Fruit fly (Drosophila melanogaster) whole organism, adult: ENCODE measurements around the gene Cox11.

Source experiments
- CG11617 ChIP-seq: fragments of 200-800 bp; sonication (Bioruptor generic); optimal IDR thresholded peaks from 2 replicates; lab custom pipeline; 2017; ENCODE audit warnings: mild to moderate bottlenecking, missing biosample characterization, missing genetic modification reagents, missing genetic modification characterization
- CG12768 ChIP-seq: fragments of 200-800 bp; sonication (Bioruptor generic); optimal IDR thresholded peaks from 2 replicates; lab custom pipeline; 2017; ENCODE audit warnings: missing biosample characterization, missing genetic modification characterization, mild to moderate bottlenecking, moderate library complexity, missing genetic modification reagents
- CG14711 ChIP-seq: fragments of 200-800 bp; sonication (Bioruptor generic); optimal IDR thresholded peaks from 2 replicates; lab custom pipeline; 2018; ENCODE audit warnings: missing biosample characterization, mild to moderate bottlenecking, missing genetic modification characterization, moderate library complexity
- CG1620 ChIP-seq: fragments of 200-800 bp; sonication (Bioruptor generic); optimal IDR thresholded peaks from 2 replicates; lab custom pipeline; 2016; ENCODE audit warnings: missing biosample characterization, missing genetic modification characterization
- CG33017 ChIP-seq: fragments of 200-800 bp; sonication (Bioruptor generic); optimal IDR thresholded peaks from 2 replicates; lab custom pipeline; 2018; ENCODE audit warnings: missing biosample characterization, mild to moderate bottlenecking, missing genetic modification characterization, moderate library complexity
- CG5204 ChIP-seq: fragments of 200-800 bp; sonication (Bioruptor generic); optimal IDR thresholded peaks from 2 replicates; lab custom pipeline; 2016; ENCODE audit warnings: missing biosample characterization, missing genetic modification characterization
- CG7045 ChIP-seq: fragments of 200-800 bp; sonication (Bioruptor generic); optimal IDR thresholded peaks from 2 replicates; lab custom pipeline; 2017; ENCODE audit warnings: missing biosample characterization, mild to moderate bottlenecking, missing genetic modification characterization
- CG7101 ChIP-seq: fragments of 200-800 bp; sonication (Bioruptor generic); optimal IDR thresholded peaks from 2 replicates; lab custom pipeline; 2018; ENCODE audit warnings: missing biosample characterization, mild to moderate bottlenecking, missing genetic modification characterization, moderate library complexity
- Clk ChIP-seq: fragments of 200-800 bp; sonication (Bioruptor generic); optimal IDR thresholded peaks from 2 replicates; lab custom pipeline; 2017; ENCODE audit warnings: missing biosample characterization, missing genetic modification characterization
- Crg-1 ChIP-seq: fragments of 200-800 bp; sonication (Bioruptor generic); optimal IDR thresholded peaks from 2 replicates; lab custom pipeline; 2016; ENCODE audit warnings: missing biosample characterization, missing genetic modification characterization
- Hr96 ChIP-seq: fragments of 200-800 bp; sonication (Bioruptor generic); optimal IDR thresholded peaks from 2 replicates; lab custom pipeline; 2016; ENCODE audit warnings: missing biosample characterization, missing genetic modification characterization
- Mnt ChIP-seq: fragments of 200-800 bp; sonication (Bioruptor generic); optimal IDR thresholded peaks from 2 replicates; lab custom pipeline; 2016; ENCODE audit warnings: missing biosample characterization, mild to moderate bottlenecking, missing genetic modification characterization
- bab1 ChIP-seq: fragments of 200-800 bp; sonication (Bioruptor generic); optimal IDR thresholded peaks from 3 replicates; lab custom pipeline; 2019; ENCODE audit warnings: missing biosample characterization, mild to moderate bottlenecking, missing genetic modification characterization, moderate library complexity
- cic ChIP-seq: fragments of 200-800 bp; sonication (Bioruptor generic); optimal IDR thresholded peaks from 2 replicates; lab custom pipeline; 2017; ENCODE audit warnings: missing biosample characterization, mild to moderate bottlenecking, missing genetic modification characterization, moderate library complexity
- cnc ChIP-seq, 2 experiments: fragments of >200 bp; optimal IDR thresholded peaks; 2 replicates each; lab custom pipeline; 2017
- kay ChIP-seq: fragments of 200-800 bp; sonication (Bioruptor generic); peaks from one replicate; lab custom pipeline; 2016; ENCODE audit warnings: missing biosample characterization, missing genetic modification characterization, borderline replicate concordance
- ovo ChIP-seq: fragments of 200-800 bp; sonication (Bioruptor generic); optimal IDR thresholded peaks from 2 replicates; lab custom pipeline; 2016; ENCODE audit warnings: missing biosample characterization, missing genetic modification characterization
- pad ChIP-seq: fragments of 200-800 bp; sonication (Bioruptor generic); optimal IDR thresholded peaks from 3 replicates; lab custom pipeline; 2017; ENCODE audit warnings: missing biosample characterization, missing genetic modification characterization, mild to moderate bottlenecking, moderate library complexity, missing genetic modification reagents
- tj ChIP-seq: fragments of 200-800 bp; sonication (Bioruptor generic); optimal IDR thresholded peaks from 3 replicates; lab custom pipeline; 2017; ENCODE audit warnings: missing biosample characterization, mild to moderate bottlenecking, missing genetic modification characterization, moderate library complexity
- toe ChIP-seq: fragments of 200-800 bp; sonication (Bioruptor generic); optimal IDR thresholded peaks from 2 replicates; lab custom pipeline; 2016; ENCODE audit warnings: missing biosample characterization, missing genetic modification characterization

Cox11 gene

DNA sequence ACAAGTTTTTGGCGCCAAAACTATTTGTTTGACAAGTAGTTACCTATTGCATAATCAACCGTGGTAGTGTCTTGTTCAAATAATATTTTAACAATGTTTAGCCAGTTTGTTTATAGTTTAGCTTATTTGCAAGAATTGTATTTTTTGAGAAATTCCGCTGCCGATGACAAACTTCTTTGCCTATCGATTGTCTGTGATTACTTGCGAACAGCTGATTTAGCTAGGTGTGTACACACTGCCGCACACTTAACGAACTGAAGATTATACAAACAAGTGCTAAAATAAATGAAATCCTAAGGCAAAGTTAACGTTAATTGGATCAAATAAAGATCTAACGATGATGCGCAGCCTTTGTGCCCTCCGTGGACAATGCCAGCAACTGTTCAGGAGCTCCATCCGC, at the start of gene Cox11:
Cox11 (plus strand) TSS at position 220 of the 400 bp plus-strand sequence.
- TF ChIP-seq CG33017 (tag; lab: Kevin White, UChicago), result no peak
- TF ChIP-seq CG5204 (GFP tag; lab: Kevin White, UChicago), result no peak
- no peak for TF ChIP-seq Crg-1 (GFP tag; lab: Kevin White, UChicago)

- TF ChIP-seq CG5204 (GFP tag; lab: Kevin White, UChicago) (no peak), CG33017 (tag; lab: Kevin White, UChicago) (no peak), Clk (GFP tag; lab: Kevin White, UChicago) (no peak), CG7045 (GFP tag; lab: Kevin White, UChicago) (no peak), CG7101 (tag; lab: Kevin White, UChicago) (no peak), cic (GFP tag; lab: Kevin White, UChicago) (no peak), cnc (optimal IDR thresholded peaks at IDR 0.05; lab: Kevin White, UChicago) (no peak), kay (no peak)
These were observed 48.5 kb upstream of the Cox11 start for dm6 chr2L:5478273-5478672.

DNA sequence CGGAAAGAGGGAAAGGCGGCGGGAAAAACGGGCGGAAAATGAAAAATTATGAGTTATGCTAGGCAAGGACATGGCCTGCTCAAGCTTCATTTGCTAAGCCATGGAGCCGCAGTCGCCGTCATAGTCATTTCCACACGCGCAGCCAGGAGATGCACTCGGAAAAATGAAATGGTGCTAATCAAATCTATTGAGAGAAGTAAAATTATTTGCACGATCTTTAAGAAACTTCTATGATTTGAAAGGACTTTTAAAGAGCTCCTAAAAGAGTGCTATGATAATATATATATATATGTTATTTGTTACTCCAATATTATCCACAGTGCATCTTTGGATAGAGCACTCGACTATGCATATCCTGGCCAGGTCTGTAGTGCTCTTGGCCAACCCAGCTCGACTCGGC, 47.6 kb upstream of the Cox11 start:
- TF ChIP-seq bab1 (GFP tag; lab: Kevin White, UChicago), result no peak
- TF ChIP-seq pad (GFP tag; lab: Kevin White, UChicago), result no peak
- no peak for TF ChIP-seq tj
- no peak for TF ChIP-seq CG1620 (GFP tag; lab: Kevin White, UChicago)
- TF ChIP-seq kay, result no peak
- no peak for TF ChIP-seq Crg-1 (GFP tag; lab: Kevin White, UChicago)
- TF ChIP-seq CG14711 (tag; lab: Kevin White, UChicago), result no peak
- no peak for TF ChIP-seq CG7045 (GFP tag; lab: Kevin White, UChicago)
- no peak for TF ChIP-seq CG5204 (GFP tag; lab: Kevin White, UChicago)
- no peak for TF ChIP-seq Hr96
- no peak for TF ChIP-seq Mnt (GFP tag; lab: Kevin White, UChicago)

DNA sequence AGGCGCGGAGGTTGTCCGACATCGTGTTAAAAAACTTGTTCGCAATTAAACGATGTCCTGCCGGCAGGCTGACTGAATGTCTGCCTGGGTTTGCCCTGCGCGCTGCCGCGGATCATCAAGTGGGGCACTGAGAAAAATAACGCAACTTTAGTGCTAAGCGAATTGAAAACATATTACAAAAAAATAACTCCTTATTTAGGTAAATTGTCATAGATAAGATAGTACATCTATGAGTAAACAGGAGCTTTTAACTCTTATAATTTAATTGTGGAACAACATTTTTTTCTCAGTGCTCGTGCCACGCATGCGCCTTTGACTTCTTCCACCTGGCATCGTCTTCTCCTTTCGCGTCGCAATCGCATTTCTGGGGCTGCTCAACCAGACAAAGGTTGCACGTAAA, 46.8 kb upstream of the Cox11 start:
- no peak for TF ChIP-seq CG1620 (GFP tag; lab: Kevin White, UChicago)
- no peak for TF ChIP-seq CG14711 (tag; lab: Kevin White, UChicago)

DNA sequence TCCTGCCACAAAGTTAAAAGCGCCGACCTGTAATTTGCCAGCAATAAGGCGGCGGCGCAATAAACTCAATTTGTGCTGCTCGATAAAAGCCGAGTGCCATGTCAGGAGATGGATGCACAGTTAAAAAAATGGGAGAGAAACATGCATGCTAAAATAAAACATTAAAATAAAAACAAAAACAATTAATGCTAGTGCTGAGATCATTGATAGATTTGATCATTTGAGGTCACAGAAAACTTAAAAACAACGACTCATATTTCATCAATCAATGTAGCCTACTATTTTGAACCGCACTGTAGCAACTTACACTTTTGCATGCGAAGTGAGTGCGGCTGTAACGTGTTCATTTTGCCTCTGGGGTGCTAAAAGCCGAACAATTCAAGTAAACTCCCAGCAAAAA, 43.7 kb upstream of the Cox11 start:
- TF ChIP-seq bab1 (GFP tag; lab: Kevin White, UChicago) (no peak), ovo (GFP tag; lab: Kevin White, UChicago) (no peak), CG1620 (GFP tag; lab: Kevin White, UChicago) (no peak), toe (GFP tag; lab: Kevin White, UChicago) (no peak), Hr96 (no peak), CG14711 (tag; lab: Kevin White, UChicago) (no peak), pad (GFP tag; lab: Kevin White, UChicago) (no peak), Crg-1 (GFP tag; lab: Kevin White, UChicago) (no peak), Mnt (GFP tag; lab: Kevin White, UChicago) (no peak), CG5204 (GFP tag; lab: Kevin White, UChicago) (no peak), cnc (optimal IDR thresholded peaks at IDR 0.05; lab: Kevin White, UChicago) (no peak), CG12768 (GFP tag; lab: Kevin White, UChicago) (no peak)

- no peak for TF ChIP-seq CG5204 (GFP tag; lab: Kevin White, UChicago)
- no peak for TF ChIP-seq bab1 (GFP tag; lab: Kevin White, UChicago)
- no peak for TF ChIP-seq CG7045 (GFP tag; lab: Kevin White, UChicago)
- TF ChIP-seq cic (GFP tag; lab: Kevin White, UChicago), result no peak
- TF ChIP-seq CG11617 (GFP tag; lab: Kevin White, UChicago), result no peak
- TF ChIP-seq CG14711 (tag; lab: Kevin White, UChicago), result no peak
- no peak for TF ChIP-seq cnc (optimal IDR thresholded peaks at IDR 0.05; lab: Kevin White, UChicago)
- TF ChIP-seq ovo (GFP tag; lab: Kevin White, UChicago), result no peak
- no peak for TF ChIP-seq kay
- no peak for TF ChIP-seq Clk (GFP tag; lab: Kevin White, UChicago)
- TF ChIP-seq Mnt (GFP tag; lab: Kevin White, UChicago), result no peak
- TF ChIP-seq CG33017 (tag; lab: Kevin White, UChicago), result no peak
- TF ChIP-seq tj, result no peak
- TF ChIP-seq Hr96, result no peak
- no peak for TF ChIP-seq CG7101 (tag; lab: Kevin White, UChicago)
- TF ChIP-seq CG12768 (GFP tag; lab: Kevin White, UChicago), result no peak
- no peak for TF ChIP-seq toe (GFP tag; lab: Kevin White, UChicago)
These were observed 37.6 kb upstream of the Cox11 start for dm6 chr2L:5489084-5489617.

DNA sequence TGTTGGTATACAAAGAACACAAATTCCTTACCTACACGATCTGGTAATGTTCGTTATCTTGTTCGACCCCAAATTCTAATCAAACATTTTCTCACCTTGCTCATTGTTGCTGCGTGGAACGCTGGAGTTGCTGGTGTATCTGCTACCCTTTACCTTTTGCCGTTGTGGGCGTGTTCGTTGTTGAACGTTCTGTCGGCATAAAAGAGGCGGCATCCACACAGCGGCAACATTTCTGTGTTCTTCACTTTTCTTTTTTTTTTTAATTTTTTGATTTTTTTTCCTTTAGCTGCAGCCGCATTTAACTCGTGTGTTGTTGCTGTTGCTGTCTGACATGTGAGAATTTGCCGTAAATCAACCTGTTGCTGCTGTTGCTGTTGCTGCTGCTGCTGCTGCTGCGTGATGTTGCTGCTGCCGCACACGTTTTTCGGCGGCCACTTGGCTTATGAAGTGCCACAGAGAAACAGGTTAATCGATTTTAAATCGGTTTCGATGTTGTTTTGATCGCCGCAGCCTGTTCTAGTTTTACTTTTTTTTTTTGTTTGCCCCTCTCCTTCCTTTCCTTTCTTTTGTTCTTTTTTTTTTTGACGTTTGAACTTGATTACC, 36.9 kb upstream of the Cox11 start:
- TF ChIP-seq tj, result no peak
- no peak for TF ChIP-seq Crg-1 (GFP tag; lab: Kevin White, UChicago)
- no peak for TF ChIP-seq CG14711 (tag; lab: Kevin White, UChicago)
- TF ChIP-seq cnc (optimal IDR thresholded peaks at IDR 0.05; lab: Kevin White, UChicago), result no peak
- no peak for TF ChIP-seq Clk (GFP tag; lab: Kevin White, UChicago)
- TF ChIP-seq CG7045 (GFP tag; lab: Kevin White, UChicago), result no peak
- no peak for TF ChIP-seq toe (GFP tag; lab: Kevin White, UChicago)
- TF ChIP-seq ovo (GFP tag; lab: Kevin White, UChicago), result no peak
- no peak for TF ChIP-seq CG1620 (GFP tag; lab: Kevin White, UChicago)
